Worm (Caenorhabditis elegans) whole organism, young adult: ENCODE results near the gene C06E8.5.

Experiments
- D2030.7 ChIP-seq: fragments of 200-800 bp; sonication (Bioruptor generic); IDR thresholded peaks from 2 replicates; pipeline ENCODE4 v1.3.6; 2022; ENCODE audit warnings: missing genetic modification reagents, missing genetic modification characterization, missing compliant biosample characterization
- F33H1.4 ChIP-seq: fragments of 200-800 bp; sonication (Bioruptor generic); IDR thresholded peaks from 2 replicates; pipeline ENCODE4 v1.3.6; 2022; ENCODE audit warnings: missing genetic modification reagents, missing genetic modification characterization, missing compliant biosample characterization
- F57A8.1 ChIP-seq: fragments of 200-800 bp; sonication (Bioruptor generic); optimal IDR thresholded peaks from 2 replicates; lab custom pipeline; 2018; ENCODE audit warnings: mild to moderate bottlenecking, missing genetic modification characterization, moderate library complexity, missing compliant biosample characterization
- K12H6.12 ChIP-seq: fragments of 200-800 bp; sonication (Bioruptor generic); optimal IDR thresholded peaks from 2 replicates; lab custom pipeline; 2018; ENCODE audit warnings: mild to moderate bottlenecking, missing genetic modification characterization, missing compliant biosample characterization
- Y53G8AR.9 ChIP-seq: fragments of 200-800 bp; sonication (Bioruptor generic); conservative IDR thresholded peaks from 2 replicates; pipeline ENCODE4 v1.3.6; 2022; ENCODE audit warnings: missing genetic modification reagents, missing genetic modification characterization, missing compliant biosample characterization
- cebp-1 ChIP-seq, 2 experiments: fragments of 200-800 bp in 1 of 2; sonication (Bioruptor generic) in 1 of 2; sonication (generic microtip) in 1 of 2; IDR thresholded peaks in 1 of 2; optimal IDR thresholded peaks in 1 of 2; 2 replicates each; pipeline versions ENCODE4 v1.3.6 to Lab custom; 2017 to 2022; ENCODE audit warnings: missing compliant biosample characterization in 2 of 2, missing genetic modification characterization in 2 of 2, mild to moderate bottlenecking in 1 of 2, missing genetic modification reagents in 1 of 2, moderate library complexity in 1 of 2
- dox-1 ChIP-seq: fragments of 200-800 bp; sonication (Bioruptor generic); IDR thresholded peaks from 2 replicates; pipeline ENCODE4 v1.3.6; 2022; ENCODE audit warnings: missing genetic modification reagents, missing genetic modification characterization, missing compliant biosample characterization
- efl-1 ChIP-seq: fragments of 150-350 bp; optimal IDR thresholded peaks from 2 replicates; lab custom pipeline; 2014; ENCODE audit warnings: missing biosample characterization, missing genetic modification reagents, missing genetic modification characterization
- egrh-3 ChIP-seq: fragments of 200-800 bp; sonication (Bioruptor generic); IDR thresholded peaks from 2 replicates; pipeline ENCODE4 v1.3.6; 2022; ENCODE audit warnings: missing genetic modification reagents, missing genetic modification characterization, missing compliant biosample characterization
- gei-17 ChIP-seq: fragments of 200-800 bp; sonication (Bioruptor generic); optimal IDR thresholded peaks from 2 replicates; lab custom pipeline; 2018; ENCODE audit warnings: mild to moderate bottlenecking, missing genetic modification characterization, missing compliant biosample characterization
- him-1 ChIP-seq: sonication (generic microtip); optimal IDR thresholded peaks from 2 replicates; lab custom pipeline; 2016; ENCODE audit warnings: missing genotype, missing genetic modification reagents, missing genetic modification characterization, missing compliant biosample characterization
- hmg-1.2 ChIP-seq: fragments of 200-800 bp; sonication (Bioruptor generic); IDR thresholded peaks from 2 replicates; pipeline ENCODE4 v1.3.6; 2022; ENCODE audit warnings: missing genetic modification reagents, missing genetic modification characterization, missing compliant biosample characterization
- let-526 ChIP-seq: fragments of 200-800 bp; sonication (Bioruptor generic); IDR thresholded peaks from 2 replicates; pipeline ENCODE4 v1.3.6; 2022; ENCODE audit warnings: missing genetic modification reagents, missing genetic modification characterization, missing compliant biosample characterization
- let-607 ChIP-seq, 2 experiments: fragments of 200-800 bp in 1 of 2; sonication (Bioruptor generic) in 1 of 2; sonication (generic microtip) in 1 of 2; optimal IDR thresholded peaks; 2 replicates each; lab custom pipeline; 2016 to 2018; ENCODE audit warnings: mild to moderate bottlenecking in 2 of 2, missing compliant biosample characterization in 2 of 2, missing genetic modification characterization in 2 of 2, moderate library complexity in 2 of 2, missing genotype in 1 of 2
- lin-54 ChIP-seq: fragments of 200-800 bp; sonication (Bioruptor generic); optimal IDR thresholded peaks from 2 replicates; lab custom pipeline; 2018; ENCODE audit warnings: mild to moderate bottlenecking, missing genetic modification characterization, missing compliant biosample characterization
- lsl-1 ChIP-seq: fragments of 200-800 bp; sonication (Bioruptor generic); optimal IDR thresholded peaks from 2 replicates; lab custom pipeline; 2018; ENCODE audit warnings: mild to moderate bottlenecking, missing genetic modification characterization, moderate library complexity, missing compliant biosample characterization
- madf-6 ChIP-seq: fragments of 200-800 bp; sonication (Bioruptor generic); IDR thresholded peaks from 2 replicates; pipeline ENCODE4 v1.3.6; 2022; ENCODE audit warnings: missing genetic modification reagents, missing genetic modification characterization, missing compliant biosample characterization
- mcd-1 ChIP-seq: fragments of 200-800 bp; sonication (Bioruptor generic); IDR thresholded peaks from 2 replicates; pipeline ENCODE4 v1.3.6; 2022; ENCODE audit warnings: missing genetic modification reagents, missing genetic modification characterization, missing compliant biosample characterization
- nfya-1 ChIP-seq: sonication (generic microtip); optimal IDR thresholded peaks from 2 replicates; lab custom pipeline; 2017; ENCODE audit warnings: antibody characterized with exemption, missing compliant biosample characterization, missing genetic modification characterization, borderline replicate concordance; ENCODE audit not compliant: insufficient read depth
- nfyb-1 ChIP-seq: fragments of 200-800 bp; sonication (Bioruptor generic); IDR thresholded peaks from 2 replicates; pipeline ENCODE4 v1.3.6; 2022; ENCODE audit warnings: missing genetic modification reagents, missing genetic modification characterization, missing compliant biosample characterization
- nhr-80 ChIP-seq: sonication (generic microtip); optimal IDR thresholded peaks from 2 replicates; lab custom pipeline; 2016; ENCODE audit warnings: missing genetic modification characterization, missing compliant biosample characterization
- pha-4 ChIP-seq: fragments of 150-350 bp; sonication (generic microtip); optimal IDR thresholded peaks from 2 replicates; lab custom pipeline; 2014; ENCODE audit warnings: missing biosample characterization, missing genetic modification reagents, missing genetic modification characterization
- sptf-2 ChIP-seq: fragments of 200-800 bp; sonication (Bioruptor generic); optimal IDR thresholded peaks from 2 replicates; lab custom pipeline; 2018; ENCODE audit warnings: mild to moderate bottlenecking, missing genetic modification characterization, missing compliant biosample characterization
- unc-62 ChIP-seq: fragments of 150-350 bp; optimal IDR thresholded peaks from 2 replicates; lab custom pipeline; 2014; ENCODE audit warnings: missing biosample characterization, missing genetic modification reagents, missing genetic modification characterization
- ztf-3 ChIP-seq: fragments of 200-800 bp; sonication (Bioruptor generic); optimal IDR thresholded peaks from 2 replicates; lab custom pipeline; 2018; ENCODE audit warnings: mild to moderate bottlenecking, missing genetic modification characterization, missing compliant biosample characterization

Gene C06E8.5

ce11 chrIII:6991465-6991864 is 13.8 kb downstream of the C06E8.5 start:
- TF ChIP-seq nhr-80 (tag; lab: Kevin White, UChicago) (peak; percentile 71), cebp-1 (GFP tag; IDR thresholded peaks at IDR 0.05; lab: Robert Waterston, UW) (no peak), cebp-1 (tag; optimal IDR thresholded peaks at IDR 0.05; lab: Kevin White, UChicago) (peak; percentile 36), let-607 (tag; optimal IDR thresholded peaks at IDR 0.05; lab: Kevin White, UChicago) (peak in 1 of 2 experiments; percentile 20), pha-4 (tag; lab: Kevin White, UChicago) (peak; percentile 12), sptf-2 (GFP tag; lab: Kevin White, UChicago) (no peak), nfya-1 (tag; lab: Kevin White, UChicago) (no peak), gei-17 (GFP tag; lab: Kevin White, UChicago) (no peak), efl-1 (no peak), K12H6.12 (no peak), lin-54 (GFP tag; lab: Kevin White, UChicago) (no peak), Y53G8AR.9 (GFP tag; lab: Robert Waterston, UW) (0 out of 2 replicates have a peak, but pooled peaks have one; percentile 31), him-1 (no peak), egrh-3 (GFP tag; lab: Robert Waterston, UW) (no peak)

- peak; percentile 69 for TF ChIP-seq hmg-1.2 (GFP tag; lab: Robert Waterston, UW)
- 0 out of 2 replicates have a peak, but pooled peaks have one; percentile 28 for TF ChIP-seq nfyb-1 (GFP tag; lab: Robert Waterston, UW)
- no peak for TF ChIP-seq let-526
- no peak for TF ChIP-seq ztf-3 (GFP tag; lab: Kevin White, UChicago)
- no peak for TF ChIP-seq unc-62 (GFP tag; lab: Kevin White, UChicago)
Observed at ce11 chrIII:6989900-6990299, 15.3 kb downstream of the C06E8.5 start, which contains the start of gene prk-1. Gene prk-1, plus strand, starts transcription at chrIII:6990168.

- no peak for TF ChIP-seq lin-54 (GFP tag; lab: Kevin White, UChicago)
- peak; percentile 36 for TF ChIP-seq nhr-80 (tag; lab: Kevin White, UChicago)
- TF ChIP-seq, all 124 proteins: peak for 1
Observed at ce11 chrIII:6989201-6989600, 16.0 kb downstream of the C06E8.5 start.

- TF ChIP-seq F57A8.1 (GFP tag; lab: Kevin White, UChicago) (no peak), nhr-80 (tag; lab: Kevin White, UChicago) (peak; percentile 29), K12H6.12 (peak; percentile 44)
Observed at ce11 chrIII:6988060-6988459, 17.2 kb downstream of the C06E8.5 start.

DNA sequence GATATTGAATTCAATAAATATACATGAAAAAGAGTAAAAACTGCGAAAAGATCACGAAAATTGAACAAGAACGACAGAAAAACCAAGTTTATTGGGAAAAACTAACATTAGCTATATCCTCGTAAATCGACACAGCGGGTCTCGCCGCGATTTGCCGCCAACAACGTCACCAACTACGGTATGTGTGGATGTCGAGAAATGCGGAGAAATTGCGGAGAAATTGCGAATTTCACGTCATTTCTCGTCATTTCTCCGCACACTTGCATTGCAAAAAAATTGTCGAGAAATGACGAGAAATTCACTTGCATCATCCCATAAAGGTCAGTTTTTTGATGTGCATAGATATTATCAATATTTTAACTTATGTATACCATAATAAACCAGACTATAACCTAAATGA is 20.1 kb downstream of the C06E8.5 start:
- TF ChIP-seq D2030.7 (GFP tag; lab: Robert Waterston, UW) (peak; percentile 52; the same call in 1 of the 2 replicates), dox-1 (GFP tag; lab: Robert Waterston, UW) (peak; percentile 46; the same call in 1 of the 2 replicates), madf-6 (GFP tag; lab: Robert Waterston, UW) (peak; percentile 40; the same call in 1 of the 2 replicates), mcd-1 (GFP tag; lab: Robert Waterston, UW) (peak; percentile 47), F33H1.4 (GFP tag; lab: Robert Waterston, UW) (peak; percentile 96)

DNA sequence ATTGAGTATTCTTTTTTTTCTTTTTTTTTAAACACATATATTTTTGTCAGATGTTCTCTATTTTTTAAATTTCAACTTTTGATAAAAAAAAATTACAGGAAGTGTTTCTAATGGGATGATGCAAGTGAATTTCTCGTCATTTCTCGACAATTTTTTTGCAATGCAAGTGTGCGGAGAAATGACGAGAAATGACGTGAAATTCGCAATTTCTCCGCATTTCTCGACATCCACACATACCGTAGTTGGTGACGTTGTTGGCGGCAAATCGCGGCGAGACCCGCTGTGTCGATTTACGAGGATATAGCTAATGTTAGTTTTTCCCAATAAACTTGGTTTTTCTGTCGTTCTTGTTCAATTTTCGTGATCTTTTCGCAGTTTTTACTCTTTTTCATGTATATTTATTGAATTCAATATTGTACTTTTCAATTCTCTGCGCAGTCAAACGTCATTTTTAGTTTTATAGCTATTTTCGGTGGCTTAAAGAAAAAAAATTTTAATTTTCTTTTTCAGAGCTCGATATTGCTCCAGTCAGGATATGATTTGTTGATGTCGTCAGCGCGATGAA is 23.2 kb downstream of the C06E8.5 start, which contains the start of gene F31E3.6:
TSS of gene F31E3.6 (plus strand) at position 93 of the 565 bp plus-strand sequence.
- peak; percentile 51; the same call in 1 of the 2 replicates for TF ChIP-seq D2030.7 (GFP tag; lab: Robert Waterston, UW)
- TF ChIP-seq F33H1.4 (GFP tag; lab: Robert Waterston, UW): peak; percentile 96
- peak; percentile 59; the same call in 1 of the 2 replicates for TF ChIP-seq dox-1 (GFP tag; lab: Robert Waterston, UW)
- peak; percentile 68 for TF ChIP-seq mcd-1 (GFP tag; lab: Robert Waterston, UW)
- peak; percentile 37; the same call in 1 of the 2 replicates for TF ChIP-seq nfyb-1 (GFP tag; lab: Robert Waterston, UW)
- peak; percentile 35 for TF ChIP-seq lsl-1
